Fruit fly (Drosophila melanogaster): ENCODE measurements around the gene porin.

The porin gene

dm6 chr2L:10856328-10856942, 5.8 kb upstream of the porin start, which contains the start of gene Dnz1 (continued):
- no peak for TF ChIP-seq Stat92E (GFP tag; optimal IDR thresholded peaks at IDR 0.05)
- TF ChIP-seq sd (tag; optimal IDR thresholded peaks at IDR 0.05): no peak
- TF ChIP-seq CG10462 (GFP tag; optimal IDR thresholded peaks at IDR 0.05): no peak
- TF ChIP-seq lmd (GFP tag; IDR thresholded peaks at IDR 0.05): peak; percentile 72
- TF ChIP-seq CG2202 (tag; optimal IDR thresholded peaks at IDR 0.05): no peak
- TF ChIP-seq CG2889 (GFP tag; IDR thresholded peaks at IDR 0.05): no peak
- no peak for TF ChIP-seq CG12071 (GFP tag; optimal IDR thresholded peaks at IDR 0.05)
- no peak for TF ChIP-seq lbe (GFP tag; optimal IDR thresholded peaks at IDR 0.05)
- TF ChIP-seq Oaz (GFP tag; IDR thresholded peaks at IDR 0.05): no peak
- TF ChIP-seq CG10267 (tag; optimal IDR thresholded peaks at IDR 0.05): peak; percentile 31
- no peak for TF ChIP-seq CG7745 (tag; optimal IDR thresholded peaks at IDR 0.05)
- peak; percentile 23 for TF ChIP-seq CG18011 (GFP tag; optimal IDR thresholded peaks at IDR 0.05)
- no peak for TF ChIP-seq gcm (GFP tag; optimal IDR thresholded peaks at IDR 0.05)
- peak; percentile 22 for TF ChIP-seq tx (GFP tag; optimal IDR thresholded peaks at IDR 0.05)
- TF ChIP-seq CG10274 (GFP tag; optimal IDR thresholded peaks at IDR 0.05): no peak
- TF ChIP-seq bigmax (GFP tag; optimal IDR thresholded peaks at IDR 0.05): no peak
- TF ChIP-seq Jarid2 (GFP tag; optimal IDR thresholded peaks at IDR 0.05): no peak
- peak; percentile 27; the same call in 1 of the 2 replicates for TF ChIP-seq CG13287 (GFP tag; IDR thresholded peaks at IDR 0.05; ENCODE audit: partially characterized antibody)
- no peak for TF ChIP-seq pum (GFP tag; optimal IDR thresholded peaks at IDR 0.05)
- TF ChIP-seq sisA (GFP tag; IDR thresholded peaks at IDR 0.05): peak; percentile 21; the same call in 1 of the 2 replicates
- peak; percentile 75 for TF ChIP-seq Med (GFP tag)
- no peak for TF ChIP-seq CG7786 (GFP tag; optimal IDR thresholded peaks at IDR 0.05)
- peak; percentile 4 for TF ChIP-seq Sin3A (optimal IDR thresholded peaks at IDR 0.05)
- TF ChIP-seq YL-1 (GFP tag; optimal IDR thresholded peaks at IDR 0.05): peak; percentile 40
- no peak for TF ChIP-seq CTCF (GFP tag; optimal IDR thresholded peaks at IDR 0.05)
- no peak for TF ChIP-seq hkb (optimal IDR thresholded peaks at IDR 0.05)
- TF ChIP-seq hkb (GFP tag; IDR thresholded peaks at IDR 0.05): 0 out of 2 replicates have a peak, but pooled peaks have one; percentile 35
- TF ChIP-seq BEAF-32 (GFP tag; optimal IDR thresholded peaks at IDR 0.05): peak; percentile 5
- no peak for TF ChIP-seq D19B (GFP tag; optimal IDR thresholded peaks at IDR 0.05)
- TF ChIP-seq CG14050 (GFP tag; IDR thresholded peaks at IDR 0.05): peak; percentile 66
- peak; percentile 26; the same call in 1 of the 2 replicates for TF ChIP-seq rib (GFP tag; IDR thresholded peaks at IDR 0.05)
- TF ChIP-seq yki (optimal IDR thresholded peaks at IDR 0.05): no peak
- TF ChIP-seq grn (GFP tag; optimal IDR thresholded peaks at IDR 0.05): no peak
- no peak for TF ChIP-seq CG6854 (GFP tag; optimal IDR thresholded peaks at IDR 0.05)
- TF ChIP-seq NK7.1 (GFP tag; optimal IDR thresholded peaks at IDR 0.05): no peak
- TF ChIP-seq HHEX (GFP tag; optimal IDR thresholded peaks at IDR 0.05): peak; percentile 1
- TF ChIP-seq CG2875 (GFP tag; optimal IDR thresholded peaks at IDR 0.05): no peak
- TF ChIP-seq dysf (GFP tag; IDR thresholded peaks at IDR 0.05): peak; percentile 74; the same call in 2 of the 3 replicates
- peak; percentile 37 for TF ChIP-seq Oli (tag; optimal IDR thresholded peaks at IDR 0.05)
- no peak for TF ChIP-seq Sry-δ (GFP tag; optimal IDR thresholded peaks at IDR 0.05)
- no peak for TF ChIP-seq ac (GFP tag; optimal IDR thresholded peaks at IDR 0.05)
- TF ChIP-seq Ptx1 (GFP tag; IDR thresholded peaks at IDR 0.05): peak; percentile 76
- no peak for TF ChIP-seq peb (GFP tag; IDR thresholded peaks at IDR 0.05)
- TF ChIP-seq slou (GFP tag; optimal IDR thresholded peaks at IDR 0.05): peak; percentile 0
- TF ChIP-seq gem (tag; optimal IDR thresholded peaks at IDR 0.05): peak; percentile 73
- peak; percentile 43 for TF ChIP-seq CG9727 (GFP tag; optimal IDR thresholded peaks at IDR 0.05)
- no peak for TF ChIP-seq dmrt11E (tag; optimal IDR thresholded peaks at IDR 0.05)
- no peak for TF ChIP-seq kah (GFP tag; optimal IDR thresholded peaks at IDR 0.05)
- TF ChIP-seq CkIIα-i1 (GFP tag; IDR thresholded peaks at IDR 0.05): no peak
- TF ChIP-seq ems (GFP tag; optimal IDR thresholded peaks at IDR 0.05): peak; percentile 9
- TF ChIP-seq dmrt99B (tag; optimal IDR thresholded peaks at IDR 0.05): peak; percentile 58
- no peak for TF ChIP-seq Antp (GFP tag; optimal IDR thresholded peaks at IDR 0.05)

Data from whole organism, embryonic.